Fruit fly (Drosophila melanogaster): Measurements from ENCODE around the gene CG34299.

dm6 chr3R:30268733-30269132 lies 19.4 kb downstream of the CG34299 start:
- no peak for TF ChIP-seq toe (GFP tag; optimal IDR thresholded peaks at IDR 0.05)
- TF ChIP-seq CG12768 (GFP tag; optimal IDR thresholded peaks at IDR 0.05), result no peak
- TF ChIP-seq CG14711 (tag; optimal IDR thresholded peaks at IDR 0.05), result no peak
- TF ChIP-seq CG1620 (GFP tag; optimal IDR thresholded peaks at IDR 0.05), result no peak
- no peak for TF ChIP-seq CG7101 (tag; optimal IDR thresholded peaks at IDR 0.05)
- TF ChIP-seq CG7045 (GFP tag; optimal IDR thresholded peaks at IDR 0.05), result no peak
- TF ChIP-seq CG5204 (GFP tag; optimal IDR thresholded peaks at IDR 0.05), result no peak
